Worm (Caenorhabditis elegans): Measurements from ENCODE around the gene srab-12.

srab-12 gene

DNA sequence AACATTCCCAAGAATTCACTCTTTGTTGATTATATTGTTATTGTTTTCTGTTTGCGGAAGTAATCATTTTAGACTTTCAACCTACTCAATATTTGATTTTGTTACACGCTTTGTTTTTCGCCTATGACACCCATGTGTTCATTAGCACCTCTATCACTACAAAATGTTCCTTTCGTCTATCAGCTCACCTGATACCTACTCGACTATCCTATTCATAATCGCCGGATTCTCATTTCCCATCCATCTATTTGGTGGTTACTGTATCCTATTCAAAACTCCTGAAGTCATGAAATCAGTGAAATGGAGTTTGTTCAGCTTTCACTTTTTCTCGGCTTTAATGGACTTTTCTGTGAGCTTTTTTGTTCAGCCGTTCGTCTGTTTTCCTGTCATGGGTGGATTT is 21.9 kb upstream of the srab-12 start, which contains the start of gene srh-291:
Gene srh-291, plus strand, starts transcription at position 301 of the 400 bp plus-strand sequence.
- TF ChIP-seq sea-2 (GFP tag; optimal IDR thresholded peaks at IDR 0.05) (no peak), pqm-1 (tag; optimal IDR thresholded peaks at IDR 0.05) (no peak), ztf-4 (tag; optimal IDR thresholded peaks at IDR 0.05) (no peak), lsy-12 (tag; optimal IDR thresholded peaks at IDR 0.05) (no peak), R02D3.7 (tag; optimal IDR thresholded peaks at IDR 0.05) (no peak), nhr-43 (tag; optimal IDR thresholded peaks at IDR 0.05; ENCODE audit: poor library complexity, severe bottlenecking) (no peak), mml-1 (tag; optimal IDR thresholded peaks at IDR 0.05) (no peak)

DNA sequence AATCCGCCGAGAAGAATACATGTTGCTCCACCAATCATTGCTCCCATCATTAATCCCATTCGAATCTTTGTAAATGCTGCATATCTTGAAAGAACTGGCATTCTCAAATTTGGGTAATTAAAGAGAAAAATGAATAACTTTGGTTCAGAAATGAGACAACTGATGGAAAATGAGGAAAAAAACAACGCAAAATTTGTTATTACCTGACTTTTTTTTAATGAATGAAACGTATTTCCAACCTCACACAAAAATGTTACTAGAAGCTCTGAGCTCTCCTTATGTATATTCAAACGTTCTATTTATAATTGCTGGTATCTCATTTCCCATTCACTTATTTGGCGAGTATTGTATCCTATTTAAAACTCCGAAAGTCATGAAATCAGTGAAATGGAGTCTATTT is 19.1 kb upstream of the srab-12 start, which contains the start of the genes Y94A7B.11 and srh-292:
Gene Y94A7B.11, minus strand, starts transcription at position 101 of the 400 bp plus-strand sequence.
Gene srh-292, plus strand, starts transcription at position 251 of the 400 bp plus-strand sequence.
- TF ChIP-seq nhr-76 (tag; optimal IDR thresholded peaks at IDR 0.05), result no peak
- TF ChIP-seq skn-1 (tag; optimal IDR thresholded peaks at IDR 0.05), result no peak
- TF ChIP-seq nhr-25 (tag; optimal IDR thresholded peaks at IDR 0.05), result no peak
- no peak for TF ChIP-seq ztf-4 (tag; optimal IDR thresholded peaks at IDR 0.05)
- no peak for TF ChIP-seq egl-5 (tag; optimal IDR thresholded peaks at IDR 0.05)
- TF ChIP-seq nhr-28 (tag; optimal IDR thresholded peaks at IDR 0.05), result no peak
- TF ChIP-seq aly-2 (tag; optimal IDR thresholded peaks at IDR 0.05), result no peak

DNA sequence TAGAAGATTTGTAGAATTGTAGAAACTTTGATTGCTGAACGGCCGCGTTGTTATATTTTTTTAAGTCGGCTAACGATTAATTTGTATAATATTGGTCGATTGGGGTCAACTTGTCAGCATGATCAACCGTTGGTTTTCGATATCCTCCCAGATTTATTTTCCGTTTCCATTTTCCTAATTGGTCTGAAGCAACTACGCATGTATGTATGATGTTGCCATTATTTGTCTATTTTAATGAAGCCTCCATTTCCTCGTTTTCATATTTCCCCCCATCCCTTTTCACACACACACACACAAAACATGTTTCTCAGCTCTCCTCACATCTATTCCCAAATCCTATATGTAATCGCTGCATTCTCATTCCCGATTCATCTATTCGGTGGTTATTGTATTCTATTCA is 17.1 kb upstream of the srab-12 start, which contains the start of gene srh-287:
Gene srh-287, plus strand, starts transcription at position 301 of the 400 bp plus-strand sequence.
- no peak for TF ChIP-seq tbx-2 (tag; optimal IDR thresholded peaks at IDR 0.05)

DNA sequence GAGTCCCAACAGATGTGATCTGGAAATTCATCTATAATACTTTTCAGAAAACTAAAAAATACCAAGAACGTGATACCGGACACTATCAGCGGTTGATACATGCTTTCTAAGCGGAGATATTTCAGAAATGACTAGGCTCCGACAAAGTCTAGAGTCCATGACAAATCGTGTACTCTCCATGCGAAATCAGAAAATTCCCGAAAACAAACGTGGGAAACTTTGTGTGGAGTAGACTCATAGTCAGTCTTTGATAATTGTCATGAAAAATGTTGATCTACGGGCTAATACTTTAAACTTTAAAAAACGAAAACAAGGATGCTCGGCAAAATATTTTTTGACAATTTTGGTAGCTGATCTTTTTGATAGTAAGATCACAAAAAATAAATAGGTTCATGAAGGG is 15.3 kb upstream of the srab-12 start, which contains the start of gene srx-18:
Gene srx-18, minus strand, starts transcription at position 101 of the 400 bp plus-strand sequence.
- TF ChIP-seq eor-1 (tag; optimal IDR thresholded peaks at IDR 0.05), result no peak
- TF ChIP-seq ama-1 (optimal IDR thresholded peaks at IDR 0.05), result no peak
- no peak for TF ChIP-seq ceh-28 (tag; optimal IDR thresholded peaks at IDR 0.05)
- TF ChIP-seq skn-1 (tag; optimal IDR thresholded peaks at IDR 0.05), result no peak
- no peak for TF ChIP-seq pqm-1 (tag; optimal IDR thresholded peaks at IDR 0.05)
- TF ChIP-seq aly-2 (tag; optimal IDR thresholded peaks at IDR 0.05), result no peak
- TF ChIP-seq ztf-11 (tag; optimal IDR thresholded peaks at IDR 0.05), result no peak
- no peak for TF ChIP-seq ceh-9 (tag; optimal IDR thresholded peaks at IDR 0.05)
- no peak for TF ChIP-seq nhr-43 (tag; optimal IDR thresholded peaks at IDR 0.05; ENCODE audit: poor library complexity, severe bottlenecking)

DNA sequence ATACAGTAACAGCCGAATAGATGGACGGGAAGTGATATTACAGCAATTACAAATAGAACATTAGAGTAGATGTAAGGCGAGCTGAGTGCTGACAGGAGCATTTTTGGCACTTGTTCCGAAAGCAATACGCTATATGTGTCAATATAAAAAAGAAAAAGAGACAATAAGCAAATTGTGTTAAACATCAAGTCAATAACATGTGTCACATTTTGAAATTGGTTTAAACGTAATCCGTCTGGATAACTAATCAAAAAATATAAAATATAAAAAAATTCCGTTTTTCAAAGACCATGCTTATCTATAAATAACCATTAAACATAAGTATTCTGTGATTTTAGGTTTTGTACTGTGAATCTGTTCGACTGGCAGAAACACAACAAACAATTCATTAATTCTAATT is 12.2 kb upstream of the srab-12 start, which contains the start of gene srh-288:
Gene srh-288, minus strand, starts transcription at position 101 of the 400 bp plus-strand sequence.
- TF ChIP-seq mdl-1 (tag; optimal IDR thresholded peaks at IDR 0.05) (no peak), hmg-11 (tag; optimal IDR thresholded peaks at IDR 0.05) (no peak), fkh-10 (GFP tag; optimal IDR thresholded peaks at IDR 0.05) (no peak), daf-12 (tag; optimal IDR thresholded peaks at IDR 0.05) (no peak), lin-39 (tag; optimal IDR thresholded peaks at IDR 0.05) (no peak), nhr-76 (tag; optimal IDR thresholded peaks at IDR 0.05) (no peak), sea-2 (GFP tag; optimal IDR thresholded peaks at IDR 0.05) (no peak), egl-27 (tag; optimal IDR thresholded peaks at IDR 0.05) (no peak), skn-1 (tag; optimal IDR thresholded peaks at IDR 0.05) (no peak), nhr-23 (tag; optimal IDR thresholded peaks at IDR 0.05) (no peak), aly-2 (tag; optimal IDR thresholded peaks at IDR 0.05) (no peak), nhr-67 (tag; optimal IDR thresholded peaks at IDR 0.05) (no peak), snpc-4 (tag; optimal IDR thresholded peaks at IDR 0.05) (no peak)

DNA sequence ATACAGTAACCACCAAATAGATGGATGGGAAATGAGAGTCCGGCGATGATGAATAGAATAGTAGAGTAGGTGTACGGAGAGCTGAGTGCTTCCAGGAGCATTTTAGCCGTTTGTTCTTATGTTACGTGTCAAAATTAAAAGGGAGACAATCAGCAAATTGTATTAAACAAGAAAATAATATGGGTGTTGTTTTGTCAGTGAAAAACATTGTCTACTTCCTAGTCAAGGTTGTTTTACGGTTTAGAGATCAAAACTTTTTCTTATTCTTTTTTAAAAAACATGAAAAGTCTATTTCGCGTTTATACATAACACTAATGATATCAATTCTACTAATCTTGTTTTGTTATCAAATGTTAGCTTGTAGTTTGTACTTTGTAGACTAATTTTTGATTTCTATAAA is 10.5 kb upstream of the srab-12 start, which contains the start of gene srh-289:
Gene srh-289, minus strand, starts transcription at position 101 of the 400 bp plus-strand sequence.
- TF ChIP-seq tbx-2 (tag; optimal IDR thresholded peaks at IDR 0.05) (no peak), pqm-1 (tag; optimal IDR thresholded peaks at IDR 0.05) (no peak), ceh-28 (tag; optimal IDR thresholded peaks at IDR 0.05) (no peak), ztf-11 (tag; optimal IDR thresholded peaks at IDR 0.05) (no peak), unc-39 (tag; optimal IDR thresholded peaks at IDR 0.05) (no peak), mdl-1 (tag; optimal IDR thresholded peaks at IDR 0.05) (no peak), nhr-76 (tag; optimal IDR thresholded peaks at IDR 0.05) (no peak), nhr-11 (tag; optimal IDR thresholded peaks at IDR 0.05) (no peak), pha-4 (tag; optimal IDR thresholded peaks at IDR 0.05) (no peak), ama-1 (optimal IDR thresholded peaks at IDR 0.05) (no peak), R02D3.7 (tag; optimal IDR thresholded peaks at IDR 0.05) (no peak), nhr-28 (tag; optimal IDR thresholded peaks at IDR 0.05) (no peak), nfya-1 (tag; optimal IDR thresholded peaks at IDR 0.05; ENCODE audit: insufficient read depth) (no peak), skn-1 (tag; optimal IDR thresholded peaks at IDR 0.05) (no peak), elt-1 (tag; optimal IDR thresholded peaks at IDR 0.05) (no peak), ceh-9 (tag; optimal IDR thresholded peaks at IDR 0.05) (no peak), ceh-16 (tag; optimal IDR thresholded peaks at IDR 0.05) (no peak), sea-2 (GFP tag; optimal IDR thresholded peaks at IDR 0.05) (no peak), aly-2 (tag; optimal IDR thresholded peaks at IDR 0.05) (no peak)
